Worm (Caenorhabditis elegans): ENCODE results near the gene hecw-1.

ce11 chrIII:3426741-3427140, 37.0 kb upstream of the hecw-1 start:
- no peak for TF ChIP-seq ceh-13 (GFP tag; optimal IDR thresholded peaks at IDR 0.05)
- 0 out of 2 replicates have a peak, but pooled peaks have one; percentile 19 for TF ChIP-seq scrt-1 (GFP tag; IDR thresholded peaks at IDR 0.05)
- TF ChIP-seq ama-1 (optimal IDR thresholded peaks at IDR 0.05): no peak
- TF ChIP-seq aly-1 (tag; optimal IDR thresholded peaks at IDR 0.05): no peak
- no peak for TF ChIP-seq ets-7 (tag; optimal IDR thresholded peaks at IDR 0.05)
- 0 out of 2 replicates have a peak, but pooled peaks have one; percentile 5 for TF ChIP-seq pes-1 (GFP tag; IDR thresholded peaks at IDR 0.05)
- no peak for TF ChIP-seq flt-1 (GFP tag; IDR thresholded peaks at IDR 0.05)
- TF ChIP-seq hmbx-1 (tag; optimal IDR thresholded peaks at IDR 0.05): no peak
- no peak for TF ChIP-seq tbx-11 (GFP tag; IDR thresholded peaks at IDR 0.05)
- no peak for TF ChIP-seq B0310.2 (tag; optimal IDR thresholded peaks at IDR 0.05)
